Worm (Caenorhabditis elegans) whole organism, early embryonic: ENCODE data around the gene grl-27.
"Not testable (repeated sequence)": the region's sequence is repeated elsewhere in the genome, so short reads cannot be mapped to it uniquely, and the experiment has no call there.

Source experiments
- B0310.2 ChIP-seq: sonication (generic microtip); optimal IDR thresholded peaks from 2 replicates; lab custom pipeline; 2016; ENCODE audit warnings: mild to moderate bottlenecking, missing genetic modification characterization, missing compliant biosample characterization
- F13C5.2 ChIP-seq: sonication (generic microtip); optimal IDR thresholded peaks from 2 replicates; lab custom pipeline; 2017; ENCODE audit warnings: mild to moderate bottlenecking, missing genetic modification characterization, inconsistent platforms, missing compliant biosample characterization
- aly-1 ChIP-seq: sonication (generic microtip); optimal IDR thresholded peaks from 2 replicates; lab custom pipeline; 2016; ENCODE audit warnings: missing genetic modification characterization, missing compliant biosample characterization
- ama-1 ChIP-seq: fragments of 150-350 bp; optimal IDR thresholded peaks from 2 replicates; lab custom pipeline; 2014
- ceh-13 ChIP-seq: fragments of 200-800 bp; sonication (Bioruptor generic); optimal IDR thresholded peaks from 2 replicates; lab custom pipeline; 2018; ENCODE audit warnings: mild to moderate bottlenecking, missing genetic modification characterization, missing compliant biosample characterization
- ceh-36 ChIP-seq: sonication (generic microtip); optimal IDR thresholded peaks from 2 replicates; lab custom pipeline; 2016; ENCODE audit warnings: missing genetic modification characterization, inconsistent platforms, missing compliant biosample characterization
- ets-7 ChIP-seq: sonication (generic microtip); optimal IDR thresholded peaks from 2 replicates; lab custom pipeline; 2016; ENCODE audit warnings: missing genotype, missing genetic modification characterization, missing compliant biosample characterization
- flt-1 ChIP-seq: fragments of 200-800 bp; sonication (Bioruptor generic); IDR thresholded peaks from 2 replicates; pipeline ENCODE4 v1.3.6; 2022; ENCODE audit warnings: missing genetic modification characterization, missing compliant biosample characterization
- hmbx-1 ChIP-seq: sonication (generic microtip); optimal IDR thresholded peaks from 2 replicates; lab custom pipeline; 2016; ENCODE audit warnings: mild to moderate bottlenecking, missing genetic modification characterization, missing compliant biosample characterization
- hmg-4 ChIP-seq: fragments of 200-800 bp; sonication (Bioruptor generic); optimal IDR thresholded peaks from 2 replicates; lab custom pipeline; 2018; ENCODE audit warnings: mild to moderate bottlenecking, missing genetic modification characterization, missing compliant biosample characterization
- hnd-1 ChIP-seq: sonication (generic microtip); optimal IDR thresholded peaks from 2 replicates; lab custom pipeline; 2016; ENCODE audit warnings: missing genetic modification characterization, missing compliant biosample characterization
- pes-1 ChIP-seq: fragments of 200-800 bp; sonication (Bioruptor generic); IDR thresholded peaks from 2 replicates; pipeline ENCODE4 v1.3.6; 2022; ENCODE audit warnings: missing genetic modification reagents, missing genetic modification characterization, missing compliant biosample characterization
- scrt-1 ChIP-seq: fragments of 200-800 bp; sonication (Bioruptor generic); IDR thresholded peaks from 2 replicates; pipeline ENCODE4 v1.3.6; 2022; ENCODE audit warnings: missing genetic modification characterization, missing compliant biosample characterization
- sea-1 ChIP-seq: fragments of 200-800 bp; sonication (Bioruptor generic); conservative IDR thresholded peaks from 2 replicates; pipeline ENCODE4 v1.3.6; 2022; ENCODE audit warnings: missing genetic modification characterization, missing compliant biosample characterization
- tbx-11 ChIP-seq: fragments of 200-800 bp; sonication (Bioruptor generic); IDR thresholded peaks from 2 replicates; pipeline ENCODE4 v1.3.6; 2022; ENCODE audit warnings: missing genetic modification characterization, missing compliant biosample characterization
- tbx-37 ChIP-seq: fragments of 200-800 bp; sonication (Bioruptor generic); conservative IDR thresholded peaks from 2 replicates; pipeline ENCODE4 v1.3.6; 2022; ENCODE audit warnings: missing genetic modification reagents, missing genetic modification characterization, missing compliant biosample characterization
- tra-4 ChIP-seq: sonication (generic microtip); optimal IDR thresholded peaks from 2 replicates; lab custom pipeline; 2017; ENCODE audit warnings: missing genetic modification characterization, missing compliant biosample characterization

grl-27 gene

ce11 chrV:3579795-3580194, 4.1 kb upstream of the grl-27 start:
- TF ChIP-seq tbx-37 (GFP tag; lab: Robert Waterston, UW), result no peak

ce11 chrV:3579248-3579647, 3.6 kb upstream of the grl-27 start:
- TF ChIP-seq scrt-1, result no peak
- TF ChIP-seq sea-1 (GFP tag; lab: Robert Waterston, UW), result no peak

ce11 chrV:3578813-3579212, 3.2 kb upstream of the grl-27 start, which contains the start of gene pygl-1:
TSS of gene pygl-1 (plus strand) at chrV:3579023.
- TF ChIP-seq hnd-1 (no peak), ets-7 (tag; lab: Kevin White, UChicago) (no peak), tbx-37 (GFP tag; lab: Robert Waterston, UW) (no peak), aly-1 (tag; lab: Kevin White, UChicago) (no peak), B0310.2 (tag; lab: Kevin White, UChicago) (no peak), tbx-11 (GFP tag; lab: Robert Waterston, UW) (no peak), F13C5.2 (tag; lab: Kevin White, UChicago) (no peak), ceh-13 (GFP tag; lab: Kevin White, UChicago) (no peak), tra-4 (tag; lab: Kevin White, UChicago) (no peak), ama-1 (no peak), hmg-4 (no peak)

- not testable (repeated sequence) for TF ChIP-seq tra-4 (tag; lab: Kevin White, UChicago); sea-1 (GFP tag; lab: Robert Waterston, UW); hmbx-1
These were observed 3.3 kb downstream of the grl-27 start, which contains the start of gene F40C5.1 for ce11 chrV:3572408-3572807. TSS of gene F40C5.1 (plus strand) at chrV:3572708.

ce11 chrV:3570695-3571094, 5.0 kb downstream of the grl-27 start, which contains the start of gene F40C5.2:
TSS of gene F40C5.2 (plus strand) at chrV:3570995.
- not testable (repeated sequence) for TF ChIP-seq pes-1 (GFP tag; lab: Robert Waterston, UW); hmg-4; tbx-37 (GFP tag; lab: Robert Waterston, UW)

- TF ChIP-seq tbx-11 (GFP tag; lab: Robert Waterston, UW); tbx-37 (GFP tag; lab: Robert Waterston, UW); ceh-36 (tag; lab: Kevin White, UChicago): not testable (repeated sequence)
These were observed 11.3 kb downstream of the grl-27 start, which contains the start of gene T24A6.17 for ce11 chrV:3564335-3564734. TSS of gene T24A6.17 (minus strand) at chrV:3564435.

- TF ChIP-seq hmbx-1; hnd-1; B0310.2 (tag; lab: Kevin White, UChicago): not testable (repeated sequence)
These were observed 12.8 kb downstream of the grl-27 start, which contains the start of gene T24A6.16 for ce11 chrV:3562824-3563223. TSS of gene T24A6.16 (minus strand) at chrV:3562924.

- not testable (repeated sequence) for TF ChIP-seq pes-1, tbx-37, tbx-11 (GFP tag; lab: Robert Waterston, UW)
These were observed 16.9 kb downstream of the grl-27 start, which contains the start of gene T24A6.1 for ce11 chrV:3558744-3559143. TSS of gene T24A6.1 (plus strand) at chrV:3559044.

ce11 chrV:3557422-3557821, 18.2 kb downstream of the grl-27 start, which contains the start of gene grl-31:
TSS of gene grl-31 (minus strand) at chrV:3557778.
- TF ChIP-seq scrt-1 (no peak), ceh-13 (GFP tag; lab: Kevin White, UChicago) (no peak), tbx-11 (GFP tag; lab: Robert Waterston, UW) (no peak), ama-1 (no peak), tra-4 (tag; lab: Kevin White, UChicago) (no peak), F13C5.2 (tag; lab: Kevin White, UChicago) (no peak), flt-1 (GFP tag; lab: Robert Waterston, UW) (no peak), hmbx-1 (no peak), ceh-36 (tag; lab: Kevin White, UChicago) (no peak), B0310.2 (tag; lab: Kevin White, UChicago) (no peak), tbx-37 (GFP tag; lab: Robert Waterston, UW) (no peak), pes-1 (GFP tag; lab: Robert Waterston, UW) (no peak), hnd-1 (no peak)

ce11 chrV:3555986-3556385, 19.7 kb downstream of the grl-27 start, which contains the start of gene grl-30:
TSS of gene grl-30 (plus strand) at chrV:3556286.
- TF ChIP-seq scrt-1 (no peak), hmbx-1 (no peak), flt-1 (GFP tag; lab: Robert Waterston, UW) (no peak), ama-1 (no peak), ets-7 (tag; lab: Kevin White, UChicago) (no peak), pes-1 (GFP tag; lab: Robert Waterston, UW) (no peak), ceh-36 (tag; lab: Kevin White, UChicago) (no peak)
